Fruit fly (Drosophila melanogaster) whole organism, pupa: ENCODE results near the gene Lcp65Ac.

Source experiments
- CG10348 ChIP-seq: fragments of 200-800 bp; sonication (Bioruptor generic); IDR thresholded peaks from 2 replicates; pipeline ENCODE4 v1.3.6; 2022; ENCODE audit warnings: missing biosample characterization, missing genetic modification characterization
- CG12605 ChIP-seq: fragments of 200-800 bp; sonication (Bioruptor generic); IDR thresholded peaks from 2 replicates; pipeline ENCODE4 v1.3.6; 2022; ENCODE audit warnings: missing biosample characterization, missing genetic modification characterization
- CG13204 ChIP-seq: fragments of 200-800 bp; sonication (Bioruptor generic); optimal IDR thresholded peaks from 2 replicates; lab custom pipeline; 2018; ENCODE audit warnings: missing biosample characterization, mild to moderate bottlenecking, missing genetic modification characterization, moderate library complexity
- CG14655 ChIP-seq: fragments of 200-800 bp; sonication (Bioruptor generic); optimal IDR thresholded peaks from 3 replicates; lab custom pipeline; 2017; ENCODE audit warnings: mild to moderate bottlenecking, missing biosample characterization, missing genetic modification reagents, missing genetic modification characterization
- CG15710 ChIP-seq: fragments of 200-800 bp; sonication (Bioruptor generic); optimal IDR thresholded peaks from 2 replicates; lab custom pipeline; 2018; ENCODE audit warnings: missing biosample characterization, mild to moderate bottlenecking, missing genetic modification characterization, moderate library complexity
- CG17806 ChIP-seq: fragments of 200-800 bp; sonication (Bioruptor generic); optimal IDR thresholded peaks from 2 replicates; lab custom pipeline; 2018; ENCODE audit warnings: missing biosample characterization, mild to moderate bottlenecking, missing genetic modification characterization, moderate library complexity
- CG32121 ChIP-seq: fragments of 200-800 bp; sonication (Bioruptor generic); IDR thresholded peaks from 2 replicates; pipeline ENCODE4 v1.3.6; 2022; ENCODE audit warnings: missing biosample characterization, missing genetic modification characterization
- CG34367 ChIP-seq: fragments of 200-800 bp; sonication (Bioruptor generic); optimal IDR thresholded peaks from 2 replicates; lab custom pipeline; 2018; ENCODE audit warnings: missing biosample characterization, mild to moderate bottlenecking, missing genetic modification characterization
- CG4496 ChIP-seq: fragments of 200-800 bp; sonication (Bioruptor generic); IDR thresholded peaks from 3 replicates; pipeline ENCODE4 v1.3.6; 2022; ENCODE audit warnings: missing biosample characterization, missing genetic modification characterization
- CG8159 ChIP-seq: fragments of 200-800 bp; sonication (Bioruptor generic); optimal IDR thresholded peaks from 3 replicates; lab custom pipeline; 2018; ENCODE audit warnings: missing biosample characterization, mild to moderate bottlenecking, missing genetic modification characterization, moderate library complexity
- CG8301 ChIP-seq: fragments of 200-800 bp; sonication (Bioruptor generic); optimal IDR thresholded peaks from 2 replicates; lab custom pipeline; 2018; ENCODE audit warnings: missing biosample characterization, mild to moderate bottlenecking, missing genetic modification characterization
- CG9948 ChIP-seq: fragments of 200-800 bp; sonication (Bioruptor generic); optimal IDR thresholded peaks from 2 replicates; lab custom pipeline; 2018; ENCODE audit warnings: missing biosample characterization, mild to moderate bottlenecking, missing genetic modification characterization, moderate library complexity
- D1 ChIP-seq: fragments of 200-800 bp; sonication (Bioruptor generic); optimal IDR thresholded peaks from 2 replicates; lab custom pipeline; 2018; ENCODE audit warnings: missing biosample characterization, mild to moderate bottlenecking, missing genetic modification characterization, moderate library complexity
- EcR ChIP-seq: fragments of 200-800 bp; sonication (Bioruptor generic); optimal IDR thresholded peaks from 3 replicates; lab custom pipeline; 2019; ENCODE audit warnings: missing biosample characterization, missing genetic modification characterization, mild to moderate bottlenecking, moderate library complexity, missing genetic modification reagents
- Ets98B ChIP-seq: fragments of 200-800 bp; sonication (Bioruptor generic); IDR thresholded peaks from 2 replicates; pipeline ENCODE4 v1.3.6; 2022; ENCODE audit warnings: missing biosample characterization, missing genetic modification characterization
- Pif1A ChIP-seq: fragments of 200-800 bp; sonication (Bioruptor generic); optimal IDR thresholded peaks from 3 replicates; lab custom pipeline; 2016; ENCODE audit warnings: missing biosample characterization, missing genetic modification characterization
- Pif1B ChIP-seq: fragments of 200-800 bp; sonication (Bioruptor generic); optimal IDR thresholded peaks from 3 replicates; lab custom pipeline; 2016; ENCODE audit warnings: missing biosample characterization, missing genetic modification characterization
- Snoo ChIP-seq: fragments of 200-800 bp; sonication (Bioruptor generic); optimal IDR thresholded peaks from 3 replicates; lab custom pipeline; 2017; ENCODE audit warnings: missing biosample characterization, mild to moderate bottlenecking, missing genetic modification characterization, inconsistent platforms
- fd96Ca ChIP-seq: fragments of 200-800 bp; sonication (Bioruptor generic); IDR thresholded peaks from 3 replicates; pipeline ENCODE4 v1.3.6; 2022; ENCODE audit warnings: missing biosample characterization, missing genetic modification characterization
- gl ChIP-seq: fragments of 200-800 bp; sonication (Bioruptor generic); optimal IDR thresholded peaks from 2 replicates; lab custom pipeline; 2018; ENCODE audit warnings: missing biosample characterization, mild to moderate bottlenecking, missing genetic modification characterization
- rn ChIP-seq: fragments of 200-800 bp; sonication (Bioruptor generic); IDR thresholded peaks from 2 replicates; pipeline ENCODE4 v1.3.6; 2022; ENCODE audit warnings: missing biosample characterization, missing genetic modification characterization

Gene Lcp65Ac

DNA sequence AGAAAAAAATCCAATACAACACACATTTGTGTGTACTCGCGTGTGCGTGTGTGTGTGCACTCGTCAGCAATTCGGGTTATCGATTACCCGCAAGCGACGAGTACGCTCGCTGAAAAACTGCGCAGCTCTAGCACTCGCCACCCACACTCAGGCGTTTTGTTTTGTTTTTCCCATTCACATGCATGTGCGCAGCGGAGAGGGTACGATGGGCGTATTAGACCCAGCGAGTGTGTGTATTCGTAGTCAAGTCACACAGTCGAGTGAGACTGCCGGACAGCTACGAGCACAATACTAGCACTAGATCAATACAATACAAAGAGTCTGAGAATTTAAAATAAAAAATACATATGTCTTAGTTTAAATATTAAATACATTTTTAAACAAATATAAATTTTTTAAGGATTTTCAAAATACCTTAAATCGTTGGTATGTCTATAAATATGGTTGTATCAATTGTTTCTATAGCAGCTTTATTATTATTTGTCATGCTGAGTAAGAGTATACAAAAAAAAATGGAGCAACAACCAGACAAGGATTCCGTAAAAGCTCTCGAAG is 40.3 kb downstream of the Lcp65Ac start, which contains the start of the genes D19B and CG43293:
Gene D19B (minus strand): TSS at position 37 of the 555 bp plus-strand sequence.
Gene CG43293 (plus strand): TSS at position 306 of the 555 bp plus-strand sequence.
- TF ChIP-seq CG9948 (peak; percentile 81), Snoo (tag; lab: Kevin White, UChicago) (peak; percentile 84), fd96Ca (GFP tag; lab: Robert Waterston, UW) (peak; percentile 92), CG13204 (GFP tag; lab: Kevin White, UChicago) (no peak), CG34367 (tag; lab: Kevin White, UChicago) (peak; percentile 81), CG10348 (GFP tag; lab: Robert Waterston, UW) (peak; percentile 36; the same call in 1 of the 2 replicates), EcR (GFP tag; lab: Kevin White, UChicago) (no peak), Pif1A (GFP tag; lab: Kevin White, UChicago) (no peak), CG14655 (GFP tag; lab: Kevin White, UChicago) (peak; percentile 88), rn (peak; percentile 86), CG8159 (peak; percentile 82), Pif1B (GFP tag; lab: Kevin White, UChicago) (peak; percentile 93), CG8301 (tag; lab: Kevin White, UChicago) (peak; percentile 80), CG4496 (peak; percentile 92), CG17806 (tag; lab: Kevin White, UChicago) (peak; percentile 82), CG15710 (tag; lab: Kevin White, UChicago) (peak; percentile 81), CG12605 (peak; percentile 91), CG32121 (GFP tag; lab: Robert Waterston, UW) (peak; percentile 92), D1 (tag; lab: Kevin White, UChicago) (no peak), Ets98B (peak; percentile 94), gl (peak; percentile 76)

DNA sequence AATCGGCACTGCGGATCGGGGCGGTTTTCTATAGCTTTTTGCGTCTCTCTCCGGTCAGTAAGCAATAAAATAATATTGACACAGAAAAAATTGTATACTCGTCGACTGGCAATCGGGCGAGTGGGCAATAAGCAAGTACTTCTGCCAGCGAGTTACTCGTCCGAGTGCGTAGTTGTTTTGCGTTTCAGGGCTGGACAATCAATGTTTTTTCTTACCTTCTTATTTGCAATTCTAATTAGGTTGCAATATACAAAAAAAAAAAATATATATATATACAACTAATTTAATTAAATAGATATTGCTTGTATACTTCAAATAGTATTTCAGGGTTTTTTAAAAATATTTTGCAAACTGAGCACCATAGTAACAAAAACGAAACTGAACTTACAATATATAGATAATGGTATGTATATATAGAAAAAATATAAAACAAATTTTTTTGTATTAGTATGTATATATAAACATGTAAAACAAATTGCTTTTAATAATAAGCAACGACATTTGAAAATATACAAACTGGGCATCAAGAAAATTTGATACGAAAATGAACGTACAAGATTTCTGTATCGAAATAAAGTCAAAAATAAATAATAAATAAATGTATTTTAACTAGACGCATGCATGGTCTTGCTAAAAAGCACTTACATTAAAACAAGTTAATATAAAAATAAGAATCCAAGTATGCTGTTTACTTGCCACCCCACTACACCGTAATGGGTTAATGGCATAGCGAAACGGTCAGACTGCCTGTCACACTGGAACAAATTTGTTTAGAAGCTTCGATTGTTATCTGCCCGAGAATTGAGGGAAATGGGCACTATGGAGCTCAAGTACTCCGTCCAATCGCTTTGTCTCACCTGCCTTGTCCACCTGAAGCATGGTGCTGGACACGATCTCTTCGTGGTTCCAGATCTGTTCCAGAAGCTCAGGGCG is 44.6 kb downstream of the Lcp65Ac start, which contains the start of the genes D19A and CG7386:
Gene D19A (minus strand): TSS at position 129 of the 933 bp plus-strand sequence.
Gene CG7386 (plus strand): TSS at position 751 of the 933 bp plus-strand sequence.
- TF ChIP-seq Pif1A (GFP tag; lab: Kevin White, UChicago) (no peak), Pif1B (GFP tag; lab: Kevin White, UChicago) (no peak), gl (no peak), Snoo (tag; lab: Kevin White, UChicago) (peak; percentile 11), rn (peak; percentile 43; the same call in 1 of the 2 replicates), CG14655 (GFP tag; lab: Kevin White, UChicago) (no peak), CG9948 (peak; percentile 11), EcR (GFP tag; lab: Kevin White, UChicago) (peak; percentile 1), fd96Ca (GFP tag; lab: Robert Waterston, UW) (peak; percentile 30; the same call in 1 of the 3 replicates), Ets98B (peak; percentile 59), CG32121 (GFP tag; lab: Robert Waterston, UW) (peak; percentile 38; the same call in 1 of the 2 replicates), CG4496 (peak; percentile 77), CG34367 (tag; lab: Kevin White, UChicago) (no peak), CG12605 (peak; percentile 48; the same call in 1 of the 2 replicates), CG15710 (tag; lab: Kevin White, UChicago) (peak; percentile 28), CG8301 (tag; lab: Kevin White, UChicago) (peak; percentile 9), CG13204 (GFP tag; lab: Kevin White, UChicago) (no peak), D1 (tag; lab: Kevin White, UChicago) (no peak), CG8159 (peak; percentile 52), CG10348 (GFP tag; lab: Robert Waterston, UW) (no peak), CG17806 (tag; lab: Kevin White, UChicago) (peak; percentile 22)

DNA sequence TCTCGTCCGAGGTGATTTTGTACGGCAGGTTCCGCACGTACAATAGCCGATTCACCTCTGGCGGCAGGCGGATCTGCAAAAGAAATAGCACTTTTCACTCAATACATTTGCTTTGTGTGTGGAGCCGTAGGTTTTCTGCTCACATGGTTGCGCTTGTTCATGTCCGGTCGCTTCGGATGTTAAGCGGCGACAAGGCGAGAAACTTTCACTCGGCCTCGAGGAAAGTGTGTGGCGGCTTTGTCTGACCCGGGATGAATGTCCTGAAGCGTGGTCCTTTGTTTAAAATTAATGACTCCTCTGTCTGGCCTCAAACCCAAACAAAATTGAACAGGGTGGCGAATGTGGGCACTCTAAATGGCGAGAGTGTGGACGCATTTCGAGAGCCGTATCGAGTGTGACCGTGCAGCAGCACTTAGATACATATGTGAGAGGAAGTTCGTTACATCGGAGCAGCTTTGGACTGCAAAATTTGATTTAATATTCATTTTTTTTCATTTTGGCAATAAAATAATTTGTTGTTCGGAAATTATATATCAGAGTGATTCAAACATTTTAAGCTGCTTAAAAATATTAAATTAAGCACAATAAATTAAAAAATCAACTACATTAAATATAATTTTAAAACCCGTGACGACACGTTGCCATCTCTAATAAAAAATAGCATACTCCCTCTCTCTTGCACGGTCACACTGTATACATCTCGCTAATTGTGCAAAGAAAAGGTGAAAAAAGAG is 48.4 kb downstream of the Lcp65Ac start, which contains the start of the genes Sf3b6 and Tnpo:
Gene Sf3b6 (minus strand): TSS at position 358 of the 734 bp plus-strand sequence.
Gene Tnpo (plus strand): TSS at position 659 of the 734 bp plus-strand sequence.
- TF ChIP-seq CG10348 (GFP tag; lab: Robert Waterston, UW) (0 out of 2 replicates have a peak, but pooled peaks have one; percentile 19), CG14655 (GFP tag; lab: Kevin White, UChicago) (no peak), CG8301 (tag; lab: Kevin White, UChicago) (no peak), gl (no peak), CG13204 (GFP tag; lab: Kevin White, UChicago) (no peak), Snoo (tag; lab: Kevin White, UChicago) (peak; percentile 76), CG8159 (no peak), Pif1A (GFP tag; lab: Kevin White, UChicago) (no peak), fd96Ca (GFP tag; lab: Robert Waterston, UW) (peak; percentile 54; the same call in 2 of the 3 replicates), rn (peak; percentile 64), CG15710 (tag; lab: Kevin White, UChicago) (peak; percentile 83), CG17806 (tag; lab: Kevin White, UChicago) (peak; percentile 52), CG34367 (tag; lab: Kevin White, UChicago) (peak; percentile 57), Ets98B (no peak; the same call in none of the 2 replicates), CG32121 (GFP tag; lab: Robert Waterston, UW) (peak; percentile 58; the same call in 1 of the 2 replicates), D1 (tag; lab: Kevin White, UChicago) (no peak), CG12605 (no peak), Pif1B (GFP tag; lab: Kevin White, UChicago) (no peak), CG9948 (peak; percentile 73), EcR (GFP tag; lab: Kevin White, UChicago) (peak; percentile 81), CG4496 (peak; percentile 60; the same call in 2 of the 3 replicates)
